Fruit fly (Drosophila melanogaster) whole organism: ENCODE data around the gene Rpp14a.

Source experiments
- CG8478 ChIP-seq: fragments of >200 bp; optimal IDR thresholded peaks from 2 replicates; lab custom pipeline; 2018; ENCODE audit warnings: inconsistent platforms
- Dll ChIP-seq: fragments of >200 bp; optimal IDR thresholded peaks from 2 replicates; lab custom pipeline; 2017
- EcR ChIP-seq, 2 experiments: fragments of >200 bp; optimal IDR thresholded peaks; 2 replicates each; lab custom pipeline; 2017; ENCODE audit warnings: missing biosample characterization in 2 of 2, missing genetic modification characterization in 2 of 2, missing genetic modification reagents in 2 of 2
- pan ChIP-seq: fragments of >200 bp; optimal IDR thresholded peaks from 2 replicates; lab custom pipeline; 2017
- psq ChIP-seq: fragments of >200 bp; optimal IDR thresholded peaks from 2 replicates; lab custom pipeline; 2017
- usp ChIP-seq: fragments of >200 bp; optimal IDR thresholded peaks from 2 replicates; lab custom pipeline; 2017; ENCODE audit warnings: missing biosample characterization, missing genetic modification characterization, mixed read lengths

Rpp14a gene

DNA sequence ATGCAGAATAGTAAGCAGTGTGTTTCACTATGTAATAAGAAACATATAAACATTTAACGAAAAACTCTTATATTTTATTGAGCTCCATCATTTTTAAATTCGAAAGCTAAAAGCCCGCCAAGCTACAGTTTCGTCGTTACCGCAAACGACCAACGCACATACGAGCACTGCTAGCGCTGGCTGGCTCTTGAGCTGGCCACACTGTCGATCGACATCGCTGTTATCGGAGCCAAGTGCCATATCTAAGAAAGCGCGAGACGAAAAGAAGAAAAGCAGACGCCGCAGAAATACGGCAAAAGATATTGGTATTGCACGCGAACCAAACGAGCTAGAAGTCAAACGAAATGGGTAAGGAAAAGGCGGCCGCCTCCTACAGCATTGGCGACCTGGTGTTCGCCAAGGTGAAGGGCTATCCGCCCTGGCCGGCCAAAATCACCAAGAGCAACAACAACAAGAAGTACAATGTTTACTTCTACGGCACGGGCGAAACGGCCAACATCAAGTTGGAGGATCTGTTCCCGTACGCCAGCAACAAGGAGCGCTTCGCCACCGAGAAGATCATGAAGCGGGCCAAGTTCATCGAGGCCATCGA lies 4.1 kb upstream of the Rpp14a start, which contains the start of gene Jasper:
Gene Jasper (plus strand): TSS at position 60 of the 592 bp plus-strand sequence.
- no peak for TF ChIP-seq CG8478 (lab: Kevin White, UChicago)

DNA sequence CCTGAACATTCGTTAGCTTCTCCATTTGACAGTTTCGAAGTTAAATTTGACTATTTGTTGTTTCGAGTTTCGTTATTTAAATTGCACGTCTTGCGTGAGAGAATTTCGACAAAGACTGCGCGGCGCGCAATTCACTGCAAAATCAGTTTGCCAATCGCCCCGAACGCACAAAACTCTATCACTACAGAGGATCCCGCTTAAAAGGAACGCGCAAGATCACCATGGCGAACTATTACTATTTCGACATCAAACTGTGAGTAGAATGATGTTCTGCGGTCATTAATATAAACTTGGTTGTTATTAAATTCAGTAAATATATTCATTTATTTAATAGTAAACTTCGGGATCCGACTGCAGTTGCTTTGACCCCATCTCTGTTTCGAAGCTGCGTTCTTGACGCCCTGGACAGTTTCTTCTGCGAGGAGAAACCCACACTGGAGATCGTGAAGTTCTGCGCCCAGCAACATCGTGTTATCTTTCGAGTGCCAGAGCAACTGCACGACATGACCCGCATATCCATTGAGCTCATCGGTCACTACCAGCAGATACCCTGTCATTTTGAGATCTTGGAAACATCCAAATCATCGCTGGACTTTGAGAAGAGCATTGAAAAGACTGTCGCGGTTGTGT lies 629 bp upstream of the Rpp14a start, which contains the start of the genes Rpp14b and spn-A:
Gene Rpp14b (plus strand): TSS at position 43 of the 630 bp plus-strand sequence.
Gene spn-A (minus strand): TSS at position 123 of the 630 bp plus-strand sequence.
- TF ChIP-seq psq (lab: Kevin White, UChicago) (no peak), CG8478 (lab: Kevin White, UChicago) (no peak), Dll (lab: Kevin White, UChicago) (no peak), EcR (GFP tag; optimal IDR thresholded peaks at IDR 0.05; lab: Kevin White, UChicago) (no peak), usp (no peak)

DNA sequence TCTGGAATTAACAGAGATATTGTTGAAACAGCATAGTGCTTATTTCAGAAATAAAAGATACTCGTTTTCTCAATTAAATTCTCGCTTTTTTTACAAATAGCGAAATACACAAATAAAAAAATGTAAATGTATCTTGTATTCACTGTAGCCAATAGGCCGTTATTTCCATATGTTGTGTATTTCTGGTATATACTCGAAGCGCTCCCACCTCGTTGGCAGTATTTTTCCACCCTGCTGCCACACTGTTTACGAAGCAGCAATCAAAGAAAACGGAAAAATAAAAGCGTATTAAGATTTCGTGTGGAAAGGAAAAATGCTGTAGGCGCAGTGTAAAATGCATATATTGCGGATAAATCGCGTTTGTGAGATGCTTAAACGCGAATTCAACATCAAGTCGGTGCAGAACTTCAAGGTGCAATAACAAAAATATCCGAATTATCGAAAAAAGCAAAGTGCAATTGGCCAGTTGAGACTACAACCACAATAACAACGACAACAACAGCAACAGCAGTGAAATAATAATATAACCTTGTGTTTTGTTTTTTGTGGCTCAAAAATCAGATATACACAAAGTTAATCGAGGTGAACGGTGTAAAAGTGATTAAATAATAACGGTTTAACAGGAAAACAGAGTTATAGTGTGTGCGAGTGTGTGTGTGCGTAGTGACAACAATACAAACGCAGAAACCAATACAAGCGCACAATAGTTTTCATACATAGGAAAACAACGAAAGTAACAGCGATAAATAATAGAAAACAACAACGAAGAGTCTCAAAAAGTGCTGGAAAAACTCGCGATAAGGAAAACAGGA lies 1.6 kb downstream of the Rpp14a start, which contains the start of gene sima:
Gene sima (plus strand): TSS at position 255 of the 812 bp plus-strand sequence.
- TF ChIP-seq usp = no peak
- TF ChIP-seq psq (lab: Kevin White, UChicago) = peak; percentile 50
- no peak for TF ChIP-seq EcR (GFP tag; optimal IDR thresholded peaks at IDR 0.05; lab: Kevin White, UChicago)

DNA sequence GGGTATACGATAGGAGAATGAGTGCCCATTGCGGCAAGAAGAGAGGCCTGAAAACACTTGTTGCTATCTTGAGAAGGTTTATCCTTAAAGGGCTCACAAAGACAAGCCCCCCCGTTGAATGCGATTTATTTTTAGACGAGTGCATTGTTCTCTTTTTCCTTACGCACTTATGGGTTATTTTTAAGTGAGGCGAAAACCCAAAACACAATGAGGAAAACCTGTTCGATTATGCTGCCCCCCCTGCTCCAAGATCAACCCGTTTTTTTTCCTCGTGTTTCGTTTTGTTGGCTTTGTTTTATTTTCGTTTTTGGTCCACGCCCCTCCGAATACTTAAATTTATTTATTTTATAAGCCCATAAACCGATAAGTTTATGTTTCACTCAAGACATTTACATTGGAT lies 3.3 kb downstream of the Rpp14a start:
- TF ChIP-seq Dll (lab: Kevin White, UChicago) = no peak
- no peak for TF ChIP-seq psq (lab: Kevin White, UChicago)
- TF ChIP-seq CG8478 (lab: Kevin White, UChicago) = no peak
- no peak for TF ChIP-seq pan

DNA sequence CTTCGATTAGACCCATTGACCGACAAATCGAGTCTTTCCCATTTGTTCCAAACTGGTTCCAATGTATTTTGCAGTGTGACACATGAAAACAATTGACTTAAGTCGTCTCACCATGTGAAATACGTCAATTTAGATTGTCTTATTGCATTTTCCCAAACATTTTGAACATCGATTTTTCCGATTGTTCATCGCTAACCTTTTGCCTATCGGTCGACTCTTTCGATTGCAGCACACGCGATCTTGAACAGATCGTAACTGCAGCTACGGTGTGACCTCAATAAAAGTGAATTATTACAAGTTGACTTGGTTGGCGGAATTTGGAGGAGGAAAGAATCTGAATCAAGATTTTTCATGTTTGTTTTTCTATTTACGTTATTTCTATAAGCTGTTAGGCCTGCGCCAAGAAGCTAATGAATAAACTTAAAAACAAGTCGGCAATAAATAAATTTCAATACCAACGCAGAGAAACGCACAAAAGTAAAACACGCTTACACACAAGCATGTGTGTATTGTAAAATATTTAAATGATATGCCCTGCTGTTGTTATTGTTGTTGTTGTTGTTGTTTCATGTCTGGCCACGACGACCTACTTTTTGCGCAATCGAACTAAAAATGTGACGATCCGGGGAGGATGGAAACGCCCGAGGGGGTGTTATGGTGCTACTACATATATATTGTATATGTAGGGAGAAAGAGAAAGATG lies 3.9 kb downstream of the Rpp14a start:
- TF ChIP-seq usp = no peak
- TF ChIP-seq pan = no peak
- no peak for TF ChIP-seq psq (lab: Kevin White, UChicago)
- TF ChIP-seq CG8478 (lab: Kevin White, UChicago) = no peak
- TF ChIP-seq Dll (lab: Kevin White, UChicago) = no peak
- no peak for TF ChIP-seq EcR (GFP tag; optimal IDR thresholded peaks at IDR 0.05; lab: Kevin White, UChicago)

DNA sequence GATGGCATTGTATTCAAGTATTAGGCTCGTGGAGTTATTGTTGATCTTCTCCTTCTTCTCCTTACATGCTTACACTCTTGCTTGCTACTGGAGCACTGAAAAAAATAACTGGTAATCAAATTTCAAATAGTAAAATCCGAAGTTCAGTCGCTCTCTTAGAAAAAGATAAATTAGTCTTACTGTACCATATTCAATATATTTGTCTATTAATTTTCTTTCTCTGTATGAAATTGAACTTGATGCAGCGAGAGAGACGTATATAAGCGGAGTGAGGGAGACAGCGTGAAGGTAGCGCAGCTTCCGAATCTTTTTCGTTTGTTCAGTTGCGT lies 4.5 kb downstream of the Rpp14a start:
- no peak for TF ChIP-seq Dll (lab: Kevin White, UChicago)
- TF ChIP-seq pan = no peak
- TF ChIP-seq CG8478 (lab: Kevin White, UChicago) = no peak
- no peak for TF ChIP-seq EcR (GFP tag; optimal IDR thresholded peaks at IDR 0.05; lab: Kevin White, UChicago)
- TF ChIP-seq usp = no peak
- no peak for TF ChIP-seq psq (lab: Kevin White, UChicago)

DNA sequence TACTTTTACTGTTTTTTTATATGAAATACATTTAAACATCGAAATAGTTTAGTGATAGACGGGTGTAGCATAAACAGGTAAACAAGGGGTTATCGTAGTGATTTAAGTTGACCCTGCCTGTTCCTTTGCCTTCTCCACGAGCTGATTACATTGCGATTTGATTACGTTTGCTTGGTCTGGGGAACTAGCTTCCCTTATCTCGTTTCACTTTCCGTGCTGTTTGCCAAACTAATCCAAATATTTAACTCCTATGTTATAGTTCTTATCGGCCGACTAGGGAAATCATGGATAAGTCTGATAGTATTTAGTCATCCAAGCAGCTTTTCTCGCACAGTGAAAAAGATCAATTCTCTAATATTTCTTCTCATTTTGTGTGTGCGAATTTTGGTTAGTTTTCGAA lies 5.3 kb downstream of the Rpp14a start:
- TF ChIP-seq EcR (GFP tag; optimal IDR thresholded peaks at IDR 0.05; lab: Kevin White, UChicago) (no peak), usp (no peak), psq (lab: Kevin White, UChicago) (no peak), Dll (lab: Kevin White, UChicago) (no peak), pan (no peak), CG8478 (lab: Kevin White, UChicago) (no peak)

DNA sequence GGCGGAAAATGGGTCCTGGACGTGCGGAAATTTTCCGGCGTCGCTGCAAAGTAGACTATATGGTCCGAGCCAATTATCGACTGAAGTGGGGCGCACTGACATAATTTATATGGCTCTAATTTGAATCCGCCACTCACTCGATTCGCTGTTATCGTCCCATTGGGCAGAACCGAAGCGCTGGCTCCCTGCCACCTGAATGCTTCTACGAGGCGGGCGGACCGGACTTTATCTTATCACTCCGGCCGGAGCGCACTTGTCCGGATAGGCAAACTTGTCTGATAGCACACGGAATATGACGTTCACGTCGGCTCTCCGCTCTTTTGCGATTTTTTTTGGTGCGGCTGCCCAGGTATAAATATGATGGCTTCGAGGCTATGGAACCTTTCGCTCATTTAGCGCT lies 5.9 kb downstream of the Rpp14a start:
- no peak for TF ChIP-seq usp
- TF ChIP-seq Dll (lab: Kevin White, UChicago) = no peak
- TF ChIP-seq psq (lab: Kevin White, UChicago) = no peak
- no peak for TF ChIP-seq pan
- TF ChIP-seq CG8478 (lab: Kevin White, UChicago) = no peak
- no peak for TF ChIP-seq EcR (GFP tag; optimal IDR thresholded peaks at IDR 0.05; lab: Kevin White, UChicago)

DNA sequence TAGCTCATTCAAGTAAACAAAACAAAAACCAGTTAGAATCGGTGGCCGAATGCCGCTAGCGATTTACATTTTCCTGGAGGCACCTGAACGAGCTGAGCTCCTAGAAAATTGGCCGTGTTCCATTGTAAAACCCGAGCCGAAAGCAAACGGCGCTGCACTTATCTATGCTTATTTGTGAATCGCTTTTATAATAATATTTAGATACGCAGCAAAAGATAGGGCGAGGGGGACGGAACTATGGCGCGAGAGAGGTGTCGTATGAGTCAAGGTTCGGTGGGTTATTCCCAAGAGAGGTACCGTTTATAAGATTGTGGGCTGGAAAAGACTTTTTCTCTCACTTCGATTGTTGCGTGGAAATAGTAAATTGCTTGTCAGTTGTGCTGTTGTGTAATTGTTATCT lies 7.0 kb downstream of the Rpp14a start:
- TF ChIP-seq usp = no peak
- TF ChIP-seq pan = no peak
- TF ChIP-seq Dll (lab: Kevin White, UChicago) = no peak
- TF ChIP-seq psq (lab: Kevin White, UChicago) = no peak

DNA sequence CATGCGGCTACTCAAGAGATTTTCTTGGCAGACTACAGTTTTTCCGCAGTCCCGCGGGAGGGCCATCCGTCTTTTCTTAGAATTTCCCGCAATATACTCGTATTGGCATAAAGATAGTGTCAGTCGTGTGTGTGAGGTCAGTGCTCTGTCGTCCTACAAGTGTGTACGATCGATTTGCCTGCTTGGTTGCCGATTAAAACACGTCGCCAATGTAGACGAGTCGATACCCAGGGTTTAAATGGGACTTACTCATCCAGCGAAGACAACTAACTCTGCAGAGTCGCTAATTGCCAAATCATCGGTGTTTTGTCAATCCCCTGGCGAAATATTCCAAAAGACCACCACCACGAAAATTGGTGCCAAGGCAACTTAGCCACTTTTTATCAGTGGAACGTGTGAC lies 9.3 kb downstream of the Rpp14a start:
- TF ChIP-seq Dll (lab: Kevin White, UChicago) = no peak
- peak in 1 of 2 experiments; percentile 73 for TF ChIP-seq EcR (GFP tag; optimal IDR thresholded peaks at IDR 0.05; lab: Kevin White, UChicago)

DNA sequence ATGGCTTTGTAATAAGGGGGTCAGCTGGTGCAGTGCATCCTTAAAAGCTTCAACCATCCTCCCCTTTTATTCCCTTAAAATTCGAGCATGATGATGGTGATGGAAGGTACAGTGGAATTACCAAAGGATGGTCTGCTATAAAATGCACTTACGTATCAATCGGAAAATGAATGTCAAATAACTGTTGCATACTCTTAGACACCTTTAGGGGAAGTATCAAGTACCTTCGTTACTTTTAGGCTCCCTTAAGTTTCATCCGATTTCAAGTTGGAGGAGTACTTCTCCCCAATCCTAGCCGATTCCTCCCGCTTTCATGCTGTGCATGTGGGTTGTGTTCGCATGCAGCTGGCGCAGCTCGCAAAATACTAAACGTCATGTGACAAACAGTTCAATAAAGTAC lies 13.5 kb downstream of the Rpp14a start:
- no peak for TF ChIP-seq EcR (GFP tag; optimal IDR thresholded peaks at IDR 0.05; lab: Kevin White, UChicago)
- no peak for TF ChIP-seq Dll (lab: Kevin White, UChicago)
- no peak for TF ChIP-seq psq (lab: Kevin White, UChicago)
- no peak for TF ChIP-seq usp
- TF ChIP-seq pan = no peak
- no peak for TF ChIP-seq CG8478 (lab: Kevin White, UChicago)

DNA sequence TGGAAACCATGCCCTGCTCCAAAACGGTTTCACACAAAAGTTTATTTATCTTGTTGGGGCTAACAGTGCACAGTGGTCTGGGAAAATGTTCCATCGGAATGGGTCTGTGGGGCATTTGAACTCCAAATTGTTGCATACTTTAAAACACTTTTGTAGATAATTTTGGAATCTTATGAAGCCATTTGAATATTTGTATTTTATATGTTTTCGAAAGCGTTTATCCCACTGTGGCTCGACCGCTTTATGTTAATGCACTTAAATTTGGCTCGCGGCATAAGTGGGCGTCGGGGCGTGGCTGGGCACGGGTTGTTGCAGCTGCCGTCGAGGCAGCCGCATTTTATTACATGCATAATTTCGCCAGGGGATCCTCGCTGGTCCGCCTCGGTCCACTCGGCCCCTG lies 15.2 kb downstream of the Rpp14a start:
- TF ChIP-seq CG8478 (lab: Kevin White, UChicago) = no peak
- no peak for TF ChIP-seq EcR (GFP tag; optimal IDR thresholded peaks at IDR 0.05; lab: Kevin White, UChicago)
- TF ChIP-seq Dll (lab: Kevin White, UChicago) = no peak
- no peak for TF ChIP-seq usp
- TF ChIP-seq psq (lab: Kevin White, UChicago) = no peak
- TF ChIP-seq pan = no peak
